Worm (Caenorhabditis elegans): ENCODE measurements around the gene nhr-13.

nhr-13 gene

ce11 chrV:2242630-2243029 is 50.3 kb downstream of the nhr-13 start, which contains the start of gene cyp-33C3:
TSS of gene cyp-33C3 (plus strand) at chrV:2242778.
- TF ChIP-seq W03F9.2 (tag; optimal IDR thresholded peaks at IDR 0.05) (no peak), him-1 (tag; optimal IDR thresholded peaks at IDR 0.05) (no peak), dao-5 (tag; optimal IDR thresholded peaks at IDR 0.05) (no peak)

- no peak for TF ChIP-seq W03F9.2 (tag; optimal IDR thresholded peaks at IDR 0.05)
- no peak for TF ChIP-seq dao-5 (tag; optimal IDR thresholded peaks at IDR 0.05)
- TF ChIP-seq him-1 (tag; optimal IDR thresholded peaks at IDR 0.05) = no peak
Observed at ce11 chrV:2244751-2245150, 52.5 kb downstream of the nhr-13 start, which contains the start of gene cyp-33C5. TSS of gene cyp-33C5 (plus strand) at chrV:2245004.
